Worm (Caenorhabditis elegans) whole organism, L2 larva: ENCODE data around the gene grk-2.

Source experiments
- F13H6.1 ChIP-seq: sonication (generic microtip); optimal IDR thresholded peaks from 2 replicates; lab custom pipeline; 2016; ENCODE audit warnings: missing genetic modification characterization, missing compliant biosample characterization
- R02D3.7 ChIP-seq: fragments of 150-350 bp; optimal IDR thresholded peaks from 2 replicates; lab custom pipeline; 2014; ENCODE audit warnings: missing biosample characterization, missing genetic modification characterization
- Y55F3AM.14 ChIP-seq: fragments of 200-800 bp; sonication (Bioruptor generic); optimal IDR thresholded peaks from 2 replicates; lab custom pipeline; 2018; ENCODE audit warnings: mild to moderate bottlenecking, missing genetic modification characterization, missing compliant biosample characterization
- ZK546.5 ChIP-seq: sonication (generic microtip); optimal IDR thresholded peaks from 2 replicates; lab custom pipeline; 2017; ENCODE audit warnings: missing biosample characterization, missing genetic modification characterization
- alr-1 ChIP-seq: fragments of 150-350 bp; optimal IDR thresholded peaks from 2 replicates; lab custom pipeline; 2014; ENCODE audit warnings: missing biosample characterization, missing genetic modification characterization
- aly-2 ChIP-seq: fragments of 150-350 bp; optimal IDR thresholded peaks from 2 replicates; lab custom pipeline; 2014; ENCODE audit warnings: missing biosample characterization, missing genetic modification characterization
- ama-1 ChIP-seq: fragments of 150-350 bp; optimal IDR thresholded peaks from 2 replicates; lab custom pipeline; 2018; ENCODE audit warnings: inconsistent platforms
- blmp-1 ChIP-seq: sonication (generic microtip); optimal IDR thresholded peaks from 2 replicates; lab custom pipeline; 2017; ENCODE audit warnings: missing genetic modification characterization, mild to moderate bottlenecking, missing compliant biosample characterization, antibody characterized with exemption, moderate library complexity; ENCODE audit not compliant: insufficient read depth
- ceh-16 ChIP-seq: fragments of 150-350 bp; optimal IDR thresholded peaks from 2 replicates; lab custom pipeline; 2014; ENCODE audit warnings: missing biosample characterization, missing genetic modification characterization
- crh-2 ChIP-seq: sonication (generic microtip); optimal IDR thresholded peaks from 2 replicates; lab custom pipeline; 2017; ENCODE audit warnings: missing biosample characterization, missing genetic modification characterization
- dmd-4 ChIP-seq: sonication (generic microtip); optimal IDR thresholded peaks from 2 replicates; lab custom pipeline; 2017; ENCODE audit warnings: missing biosample characterization, missing genetic modification characterization
- fos-1 ChIP-seq: fragments of 150-350 bp; optimal IDR thresholded peaks from 2 replicates; lab custom pipeline; 2014; ENCODE audit warnings: missing biosample characterization, missing genetic modification characterization
- lin-11 ChIP-seq: fragments of 150-350 bp; sonication (generic microtip); optimal IDR thresholded peaks from 2 replicates; lab custom pipeline; 2014; ENCODE audit warnings: missing biosample characterization, missing genetic modification characterization, inconsistent platforms, mixed read lengths
- lin-13 ChIP-seq: fragments of 150-350 bp; optimal IDR thresholded peaks from 2 replicates; lab custom pipeline; 2014; ENCODE audit warnings: missing biosample characterization, missing genetic modification reagents, missing genetic modification characterization
- lin-39 ChIP-seq: fragments of 150-350 bp; optimal IDR thresholded peaks from 2 replicates; lab custom pipeline; 2014; ENCODE audit warnings: missing biosample characterization, missing genetic modification reagents, missing genetic modification characterization
- lsy-2 ChIP-seq, 2 experiments: fragments of 150-350 bp in 1 of 2; sonication (generic microtip) in 1 of 2; optimal IDR thresholded peaks; 2 replicates each; lab custom pipeline; 2014 to 2017; ENCODE audit warnings: missing biosample characterization in 2 of 2, missing genetic modification characterization in 2 of 2
- mdl-1 ChIP-seq, 2 experiments: fragments of 150-350 bp in 1 of 2; sonication (generic microtip) in 1 of 2; optimal IDR thresholded peaks; 2 replicates each; lab custom pipeline; 2017; ENCODE audit warnings: missing biosample characterization in 2 of 2, missing genetic modification characterization in 2 of 2
- nhr-10 ChIP-seq: sonication (generic microtip); optimal IDR thresholded peaks from 2 replicates; lab custom pipeline; 2017; ENCODE audit warnings: missing biosample characterization, missing genetic modification characterization
- nhr-11 ChIP-seq: fragments of 150-350 bp; optimal IDR thresholded peaks from 2 replicates; lab custom pipeline; 2014; ENCODE audit warnings: missing biosample characterization, missing genetic modification characterization
- nhr-12 ChIP-seq: fragments of 150-350 bp; optimal IDR thresholded peaks from 2 replicates; lab custom pipeline; 2014; ENCODE audit warnings: missing biosample characterization, missing genetic modification characterization
- nhr-129 ChIP-seq: fragments of 150-350 bp; optimal IDR thresholded peaks from 2 replicates; lab custom pipeline; 2014; ENCODE audit warnings: missing biosample characterization, missing genetic modification characterization
- nhr-23 ChIP-seq: fragments of 150-350 bp; optimal IDR thresholded peaks from 2 replicates; lab custom pipeline; 2014; ENCODE audit warnings: missing biosample characterization, missing genetic modification reagents, missing genetic modification characterization
- nhr-237 ChIP-seq: fragments of 150-350 bp; optimal IDR thresholded peaks from 2 replicates; lab custom pipeline; 2014; ENCODE audit warnings: missing biosample characterization, missing genetic modification characterization
- nhr-25 ChIP-seq: fragments of 150-350 bp; sonication (generic microtip); optimal IDR thresholded peaks from 3 replicates; lab custom pipeline; 2014; ENCODE audit warnings: missing biosample characterization, missing genetic modification characterization
- nhr-6 ChIP-seq: fragments of 150-350 bp; optimal IDR thresholded peaks from 2 replicates; lab custom pipeline; 2014; ENCODE audit warnings: missing biosample characterization, missing genetic modification characterization
- nhr-77 ChIP-seq: fragments of 150-350 bp; optimal IDR thresholded peaks from 2 replicates; lab custom pipeline; 2014; ENCODE audit warnings: missing biosample characterization, missing genetic modification characterization
- sem-4 ChIP-seq: fragments of 150-350 bp; optimal IDR thresholded peaks from 2 replicates; lab custom pipeline; 2014; ENCODE audit warnings: missing biosample characterization, missing genetic modification reagents, missing genetic modification characterization
- sma-3 ChIP-seq: sonication (generic microtip); optimal IDR thresholded peaks from 2 replicates; lab custom pipeline; 2016; ENCODE audit warnings: missing genetic modification reagents, missing genetic modification characterization, missing compliant biosample characterization
- sma-9 ChIP-seq, 2 experiments: fragments of 150-350 bp in 1 of 2; sonication (generic microtip) in 1 of 2; optimal IDR thresholded peaks; 2 replicates each; lab custom pipeline; 2014 to 2016; ENCODE audit warnings: missing genetic modification characterization in 2 of 2, mild to moderate bottlenecking in 1 of 2, missing biosample characterization in 1 of 2, missing compliant biosample characterization in 1 of 2, missing genetic modification reagents in 1 of 2, moderate library complexity in 1 of 2
- snpc-4 ChIP-seq: fragments of 150-350 bp; optimal IDR thresholded peaks from 2 replicates; lab custom pipeline; 2014; ENCODE audit warnings: missing biosample characterization, missing genetic modification characterization
- unc-39 ChIP-seq: fragments of 150-350 bp; optimal IDR thresholded peaks from 2 replicates; lab custom pipeline; 2014; ENCODE audit warnings: missing biosample characterization, missing genetic modification characterization
- unc-62 ChIP-seq: fragments of 150-350 bp; optimal IDR thresholded peaks from 2 replicates; lab custom pipeline; 2014; ENCODE audit warnings: missing biosample characterization, missing genetic modification reagents, missing genetic modification characterization
- zag-1 ChIP-seq: fragments of 150-350 bp; optimal IDR thresholded peaks from 2 replicates; lab custom pipeline; 2014; ENCODE audit warnings: missing biosample characterization, missing genetic modification characterization
- ztf-1 ChIP-seq: fragments of 200-800 bp; sonication (Bioruptor generic); conservative IDR thresholded peaks from 2 replicates; pipeline ENCODE4 v1.3.6; 2022; ENCODE audit warnings: missing genetic modification characterization, missing compliant biosample characterization
- ztf-11 ChIP-seq: sonication (generic microtip); optimal IDR thresholded peaks from 2 replicates; lab custom pipeline; 2017; ENCODE audit warnings: missing biosample characterization, missing genetic modification characterization
- ztf-4 ChIP-seq: fragments of 150-350 bp; optimal IDR thresholded peaks from 2 replicates; lab custom pipeline; 2014; ENCODE audit warnings: missing biosample characterization, missing genetic modification characterization

The grk-2 gene

DNA sequence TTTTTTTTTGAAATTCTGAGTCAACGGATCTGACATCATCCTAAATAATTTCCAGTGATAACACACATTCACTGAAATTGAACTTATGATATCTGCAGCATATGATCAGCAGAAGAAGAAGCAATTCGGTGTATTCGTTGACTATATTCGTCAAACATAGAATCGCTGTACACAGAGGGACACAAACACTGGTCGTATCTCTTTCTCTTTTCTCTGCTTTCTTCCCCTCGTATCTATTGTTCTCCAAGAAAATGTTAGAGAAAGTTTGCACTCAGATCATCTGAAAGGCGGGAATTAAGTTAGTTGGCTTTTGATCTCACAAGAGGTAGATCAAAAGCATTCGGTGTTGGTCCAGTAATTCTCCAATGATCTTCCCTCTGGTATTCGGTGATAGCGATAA, 25.4 kb upstream of the grk-2 start:
- TF ChIP-seq sma-3 (GFP tag; lab: Kevin White, UChicago) (peak; percentile 65), nhr-25 (tag; lab: Kevin White, UChicago) (peak; percentile 33), alr-1 (tag; lab: Kevin White, UChicago) (no peak), blmp-1 (peak; percentile 24), ZK546.5 (tag; lab: Kevin White, UChicago) (no peak)

DNA sequence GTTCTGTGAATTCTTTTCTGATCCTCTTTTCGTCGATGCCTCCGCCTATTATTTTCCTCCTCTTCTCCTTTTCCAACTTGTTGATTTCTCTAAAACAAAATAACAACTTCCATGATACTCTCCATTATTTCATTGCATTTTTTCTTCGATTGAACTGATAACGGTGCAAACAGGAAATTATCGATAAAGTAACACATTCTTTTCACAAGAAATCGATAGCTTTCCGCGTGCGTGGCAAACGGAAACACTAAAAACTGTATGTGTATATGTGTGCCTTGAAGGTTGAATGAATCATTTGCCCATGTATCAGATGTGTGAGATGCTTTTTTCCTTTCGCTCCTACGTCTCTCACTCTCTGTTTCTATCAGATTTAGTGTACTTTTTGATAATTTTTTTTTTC, 24.3 kb upstream of the grk-2 start:
- peak; percentile 8 for TF ChIP-seq sma-9 (GFP tag; optimal IDR thresholded peaks at IDR 0.05; lab: Kevin White, UChicago)
- no peak for TF ChIP-seq sma-9 (tag; optimal IDR thresholded peaks at IDR 0.05; lab: Kevin White, UChicago)
- TF ChIP-seq ceh-16 (tag; lab: Kevin White, UChicago) = peak; percentile 8
- no peak for TF ChIP-seq nhr-11 (tag; lab: Kevin White, UChicago)
- TF ChIP-seq fos-1 = peak; percentile 97
- no peak for TF ChIP-seq ztf-4 (tag; lab: Kevin White, UChicago)
- no peak for TF ChIP-seq zag-1 (tag; lab: Kevin White, UChicago)
- TF ChIP-seq crh-2 (tag; lab: Kevin White, UChicago) = peak; percentile 81
- no peak for TF ChIP-seq unc-39 (tag; lab: Kevin White, UChicago)
- no peak for TF ChIP-seq lin-13
- TF ChIP-seq dmd-4 (tag; lab: Kevin White, UChicago) = no peak

DNA sequence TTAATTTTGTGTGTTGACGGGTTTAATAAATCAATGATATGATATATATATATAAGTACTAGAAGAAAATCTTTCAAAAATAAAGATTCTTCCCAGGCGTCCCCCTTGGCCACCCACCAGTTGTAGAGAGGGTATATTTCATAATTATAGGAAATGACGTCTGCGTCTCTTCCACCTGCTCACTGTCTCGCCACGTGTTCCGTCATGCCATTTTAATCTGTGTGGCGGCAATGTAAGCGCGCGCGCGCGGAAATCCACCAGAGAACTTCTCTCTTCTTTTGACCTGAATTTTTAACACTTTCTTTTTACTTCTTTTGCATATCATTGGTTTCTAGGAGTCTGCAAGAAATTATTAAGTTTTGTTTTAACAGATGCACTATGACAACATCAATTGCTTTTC, 21.6 kb upstream of the grk-2 start:
- TF ChIP-seq nhr-77 (tag; lab: Kevin White, UChicago) (no peak), nhr-25 (tag; lab: Kevin White, UChicago) (peak; percentile 26)
- TF ChIP-seq, all 48 proteins: peak for 1

DNA sequence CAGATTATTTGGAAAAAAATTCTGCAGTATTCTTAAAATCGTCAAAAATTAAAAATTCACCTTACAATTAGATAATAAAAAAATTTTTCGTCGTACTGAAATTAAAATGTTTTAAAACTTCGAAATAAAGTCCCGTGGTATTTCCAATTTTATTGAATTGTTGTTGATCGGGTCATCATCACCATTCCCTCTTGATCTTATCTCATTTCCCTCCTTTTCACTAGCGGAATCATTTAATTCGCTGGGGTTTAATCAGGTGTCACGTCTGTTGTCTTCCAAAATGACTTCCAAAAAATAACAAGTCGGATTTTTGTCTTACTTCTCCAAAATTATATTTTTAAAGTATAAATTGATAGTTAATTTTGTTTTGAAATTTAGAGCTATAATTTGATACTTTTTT, 19.3 kb upstream of the grk-2 start:
- TF ChIP-seq Y55F3AM.14 (GFP tag; lab: Kevin White, UChicago) (no peak), nhr-25 (tag; lab: Kevin White, UChicago) (peak; percentile 33), F13H6.1 (tag; lab: Kevin White, UChicago) (no peak)
- TF ChIP-seq, all 48 proteins: peak for 1

DNA sequence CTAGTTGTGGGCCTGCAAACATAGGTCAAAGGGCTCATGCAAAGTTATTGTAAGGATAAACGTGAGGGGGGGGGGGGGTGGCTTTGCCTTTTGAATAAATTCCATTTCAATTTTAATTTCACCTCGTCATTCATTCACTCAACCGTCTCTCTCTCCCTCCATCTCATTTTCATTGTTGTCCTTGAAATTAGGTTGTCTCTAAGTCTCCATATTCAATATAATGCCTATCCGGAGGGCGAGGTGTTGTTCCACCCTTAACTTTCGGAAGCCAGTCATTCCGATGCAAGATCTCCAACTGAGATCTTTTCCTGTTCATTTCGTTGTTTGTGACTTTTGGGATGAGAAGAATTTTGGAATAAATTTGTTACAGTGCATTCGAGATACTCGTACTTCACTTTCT, 18.7 kb upstream of the grk-2 start:
- TF ChIP-seq nhr-10 (no peak), lin-11 (tag; lab: Kevin White, UChicago) (no peak), sem-4 (tag; lab: Kevin White, UChicago) (peak; percentile 1), nhr-25 (tag; lab: Kevin White, UChicago) (peak; percentile 52), unc-62 (GFP tag; lab: Kevin White, UChicago) (no peak), zag-1 (tag; lab: Kevin White, UChicago) (no peak), ztf-11 (tag; lab: Kevin White, UChicago) (no peak), Y55F3AM.14 (GFP tag; lab: Kevin White, UChicago) (no peak), snpc-4 (no peak), blmp-1 (peak; percentile 24)

DNA sequence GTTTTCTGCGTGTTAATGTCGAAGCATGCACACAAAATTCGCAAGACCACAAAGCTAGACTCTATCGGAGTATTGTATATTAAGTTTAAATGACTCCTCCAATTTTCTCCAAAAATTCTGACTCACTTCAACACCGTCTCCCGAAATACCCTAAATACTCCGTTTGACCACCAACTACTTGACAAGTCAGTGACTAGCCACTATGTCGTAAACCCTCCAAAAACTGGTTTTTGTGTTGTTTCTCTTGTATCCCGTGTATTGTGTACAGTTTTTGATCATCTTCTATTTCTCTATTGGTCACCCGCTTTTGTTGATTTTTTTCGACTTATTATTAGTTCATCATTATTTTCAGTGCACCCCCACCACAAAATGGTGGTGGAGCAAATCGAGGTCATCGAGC, 17.6 kb upstream of the grk-2 start, which contains the start of gene C09F5.1:
Gene C09F5.1 (plus strand): TSS at position 353 of the 400 bp plus-strand sequence.
- TF ChIP-seq nhr-23 (tag; lab: Kevin White, UChicago) (no peak), nhr-129 (tag; lab: Kevin White, UChicago) (peak; percentile 17), nhr-25 (tag; lab: Kevin White, UChicago) (peak; percentile 49)

DNA sequence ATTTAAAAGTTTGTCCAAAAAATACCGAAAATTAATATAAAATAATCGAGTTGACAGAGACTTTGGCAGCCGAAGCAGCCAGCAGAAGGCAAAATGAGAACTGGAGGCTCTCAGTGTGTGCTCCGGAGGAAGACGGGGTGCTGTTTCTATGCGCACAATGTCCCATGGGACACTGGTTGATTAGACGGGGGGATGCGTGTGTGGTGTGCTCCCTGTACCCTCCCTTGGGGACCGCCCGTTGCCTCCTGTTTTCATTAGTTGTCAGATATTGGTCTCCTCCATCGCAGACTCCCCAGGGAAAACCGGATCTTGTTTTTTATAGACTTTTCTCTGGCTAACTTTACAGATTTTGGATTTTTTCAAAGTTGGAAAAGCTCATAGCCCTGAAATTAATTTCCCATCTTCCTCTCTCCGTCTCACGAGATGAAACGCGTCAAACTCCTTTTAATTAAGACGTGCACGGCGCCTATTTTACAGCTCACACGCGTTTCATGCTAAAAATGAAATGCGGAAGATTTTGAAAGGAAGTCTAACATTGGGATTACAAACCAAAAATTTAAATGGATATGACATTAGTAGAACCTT, 10.7 kb upstream of the grk-2 start, which contains the start of gene C09F5.3:
Gene C09F5.3 (minus strand): TSS at position 94 of the 585 bp plus-strand sequence.
- TF ChIP-seq lin-13 (no peak), nhr-237 (tag; lab: Kevin White, UChicago) (no peak), alr-1 (tag; lab: Kevin White, UChicago) (no peak), blmp-1 (no peak), ama-1 (lab: Kevin White, UChicago) (no peak), mdl-1 (tag; optimal IDR thresholded peaks at IDR 0.05; lab: Kevin White, UChicago) (no peak), nhr-6 (tag; lab: Kevin White, UChicago) (no peak), ztf-11 (tag; lab: Kevin White, UChicago) (no peak), nhr-25 (tag; lab: Kevin White, UChicago) (no peak), ceh-16 (tag; lab: Kevin White, UChicago) (no peak), lsy-2 (tag; optimal IDR thresholded peaks at IDR 0.05; lab: Kevin White, UChicago) (no peak), zag-1 (tag; lab: Kevin White, UChicago) (no peak), R02D3.7 (tag; lab: Kevin White, UChicago) (no peak), Y55F3AM.14 (GFP tag; lab: Kevin White, UChicago) (no peak), aly-2 (tag; lab: Kevin White, UChicago) (no peak), ztf-1 (GFP tag; lab: Robert Waterston, UW) (no peak), nhr-12 (tag; lab: Kevin White, UChicago) (no peak), lin-39 (no peak)
